Worm (Caenorhabditis elegans): ENCODE results near the gene clec-56.
A peak's percentile ranks its signal among the peaks of the same experiment; 100 is the strongest.

DNA sequence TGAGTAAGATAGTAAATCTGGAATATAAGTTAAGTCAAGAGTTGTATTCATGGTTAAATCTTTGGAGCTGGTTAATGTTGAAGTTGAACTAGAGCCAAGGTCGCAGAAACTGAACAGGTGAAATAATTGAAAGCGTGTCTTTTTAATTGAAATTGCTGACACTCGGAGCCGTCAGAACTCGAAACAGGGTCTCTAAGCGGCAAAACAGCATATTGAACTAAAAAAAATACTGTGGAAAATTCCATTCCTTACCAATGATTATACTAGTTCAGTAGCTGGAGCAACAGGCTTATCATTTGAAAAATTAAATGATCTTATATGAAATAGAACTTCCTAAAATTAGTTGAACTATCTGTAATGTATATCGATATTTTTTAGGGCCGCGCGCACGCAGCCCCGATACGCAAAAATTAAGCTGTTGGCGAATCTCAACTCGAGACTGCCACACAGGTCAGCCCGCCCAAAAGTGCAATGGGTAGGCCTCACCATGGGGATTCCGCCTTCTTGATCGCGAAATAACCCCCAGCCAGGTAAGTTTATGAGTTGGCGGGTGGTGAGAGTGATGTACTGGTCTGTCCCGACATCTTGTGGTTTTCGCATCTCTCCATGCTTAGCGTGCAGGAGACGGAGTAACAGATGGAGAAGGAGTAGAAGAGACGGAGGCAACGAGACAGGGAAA, 5.9 kb upstream of the clec-56 start, which contains the start of gene srz-97:
- TF ChIP-seq sptf-1 (tag; optimal IDR thresholded peaks at IDR 0.05), result no peak
- no peak for TF ChIP-seq snpc-4 (tag; optimal IDR thresholded peaks at IDR 0.05)
- no peak for TF ChIP-seq elt-3 (tag; optimal IDR thresholded peaks at IDR 0.05)
- no peak for TF ChIP-seq unc-39 (tag; optimal IDR thresholded peaks at IDR 0.05)
- TF ChIP-seq mls-2 (tag; optimal IDR thresholded peaks at IDR 0.05), result no peak
- TF ChIP-seq ztf-11 (tag; optimal IDR thresholded peaks at IDR 0.05), result no peak
- no peak for TF ChIP-seq ceh-43 (GFP tag; optimal IDR thresholded peaks at IDR 0.05)
- TF ChIP-seq lin-13 (tag; optimal IDR thresholded peaks at IDR 0.05), result no peak
- TF ChIP-seq nhr-12 (tag; optimal IDR thresholded peaks at IDR 0.05), result no peak
- peak; percentile 53 for TF ChIP-seq drap-1 (GFP tag; optimal IDR thresholded peaks at IDR 0.05)
- no peak for TF ChIP-seq nhr-237 (tag; optimal IDR thresholded peaks at IDR 0.05)

All from whole organism, mixed stage, embryonic.